Fruit fly (Drosophila melanogaster) whole organism, embryonic: Measurements from ENCODE around the gene CG5892.

Experiments
- B-H1 ChIP-seq: fragments of 200-800 bp; sonication (Bioruptor generic); IDR thresholded peaks from 3 replicates; pipeline ENCODE4 v1.3.6; 2022; ENCODE audit warnings: missing biosample characterization, missing genetic modification characterization
- BEAF-32 ChIP-seq: fragments of 200-800 bp; sonication (Bioruptor generic); optimal IDR thresholded peaks from 3 replicates; lab custom pipeline; 2017; ENCODE audit warnings: missing biosample characterization, missing genetic modification characterization, mild to moderate bottlenecking, moderate library complexity, missing genetic modification reagents
- Bteb2 ChIP-seq: fragments of 200-800 bp; sonication (Bioruptor generic); optimal IDR thresholded peaks from 2 replicates; lab custom pipeline; 2016; ENCODE audit warnings: missing biosample characterization, missing genetic modification characterization
- C15 ChIP-seq: fragments of 200-800 bp; sonication (Bioruptor generic); IDR thresholded peaks from 3 replicates; pipeline ENCODE4 v1.3.6; 2022; ENCODE audit warnings: missing biosample characterization, missing genetic modification characterization
- CG10366 ChIP-seq: fragments of 200-800 bp; sonication (Bioruptor generic); IDR thresholded peaks from 2 replicates; pipeline ENCODE4 v1.3.6; 2022; ENCODE audit warnings: missing biosample characterization, missing genetic modification characterization
- CG12769 ChIP-seq: fragments of 200-800 bp; sonication (Bioruptor generic); optimal IDR thresholded peaks from 2 replicates; lab custom pipeline; 2019; ENCODE audit warnings: missing biosample characterization, mild to moderate bottlenecking, missing genetic modification characterization, moderate library complexity
- CG13296 ChIP-seq: fragments of 200-800 bp; sonication (Bioruptor generic); optimal IDR thresholded peaks from 3 replicates; lab custom pipeline; 2018; ENCODE audit warnings: missing biosample characterization, mild to moderate bottlenecking, missing genetic modification characterization
- CG14441 ChIP-seq: fragments of 200-800 bp; sonication (Bioruptor generic); IDR thresholded peaks from 2 replicates; pipeline ENCODE4 v1.3.6; 2022; ENCODE audit warnings: missing biosample characterization, missing genetic modification characterization
- CG15073 ChIP-seq: fragments of 200-800 bp; sonication (Bioruptor generic); optimal IDR thresholded peaks from 2 replicates; lab custom pipeline; 2016; ENCODE audit warnings: missing biosample characterization, missing genetic modification characterization
- CG15269 ChIP-seq: fragments of 200-800 bp; sonication (Bioruptor generic); optimal IDR thresholded peaks from 2 replicates; lab custom pipeline; 2018; ENCODE audit warnings: missing biosample characterization, mild to moderate bottlenecking, missing genetic modification characterization, moderate library complexity
- CG15514 ChIP-seq: fragments of 200-800 bp; sonication (Bioruptor generic); optimal IDR thresholded peaks from 3 replicates; lab custom pipeline; 2017; ENCODE audit warnings: missing biosample characterization, missing genetic modification characterization, mild to moderate bottlenecking, moderate library complexity, missing genetic modification reagents
- CG16863 ChIP-seq: fragments of 200-800 bp; sonication (Bioruptor generic); optimal IDR thresholded peaks from 3 replicates; lab custom pipeline; 2016; ENCODE audit warnings: missing biosample characterization, missing genetic modification characterization
- CG1832 ChIP-seq: fragments of 200-800 bp; sonication (Bioruptor generic); optimal IDR thresholded peaks from 2 replicates; lab custom pipeline; 2017; ENCODE audit warnings: missing biosample characterization, mild to moderate bottlenecking, missing genetic modification characterization, inconsistent platforms
- CG18599 ChIP-seq: fragments of 200-800 bp; sonication (Bioruptor generic); optimal IDR thresholded peaks from 3 replicates; lab custom pipeline; 2017; ENCODE audit warnings: missing biosample characterization, missing genetic modification characterization, mild to moderate bottlenecking, moderate library complexity, missing genetic modification reagents
- CG2202 ChIP-seq: fragments of 200-800 bp; sonication (Bioruptor generic); optimal IDR thresholded peaks from 2 replicates; lab custom pipeline; 2018; ENCODE audit warnings: missing biosample characterization, mild to moderate bottlenecking, missing genetic modification characterization
- CG2875 ChIP-seq: fragments of 200-800 bp; sonication (Bioruptor generic); optimal IDR thresholded peaks from 2 replicates; lab custom pipeline; 2017; ENCODE audit warnings: missing biosample characterization, mild to moderate bottlenecking, missing genetic modification characterization, missing genetic modification reagents
- CG3995 ChIP-seq: fragments of 200-800 bp; sonication (Bioruptor generic); optimal IDR thresholded peaks from 3 replicates; lab custom pipeline; 2016; ENCODE audit warnings: missing biosample characterization, missing genetic modification characterization
- CG7963 ChIP-seq: fragments of 200-800 bp; sonication (Bioruptor generic); IDR thresholded peaks from 3 replicates; pipeline ENCODE4 v1.3.6; 2022; ENCODE audit warnings: missing biosample characterization, missing genetic modification characterization; ENCODE audit not compliant: partially characterized antibody
- CG8359 ChIP-seq: fragments of 200-800 bp; sonication (Bioruptor generic); optimal IDR thresholded peaks from 2 replicates; lab custom pipeline; 2017; ENCODE audit warnings: missing biosample characterization, mild to moderate bottlenecking, missing genetic modification characterization, borderline replicate concordance
- CG8924 ChIP-seq: fragments of 200-800 bp; optimal IDR thresholded peaks from 3 replicates; lab custom pipeline; 2019; ENCODE audit warnings: missing biosample characterization, mild to moderate bottlenecking, missing genetic modification characterization, moderate library complexity
- H15 ChIP-seq: fragments of 200-800 bp; sonication (Bioruptor generic); IDR thresholded peaks from 3 replicates; pipeline ENCODE4 v1.3.6; 2022; ENCODE audit warnings: missing biosample characterization, missing genetic modification characterization
- Hey ChIP-seq: fragments of 200-800 bp; sonication (Bioruptor generic); optimal IDR thresholded peaks from 3 replicates; lab custom pipeline; 2018; ENCODE audit warnings: missing biosample characterization, mild to moderate bottlenecking, missing genetic modification characterization
- HmgD ChIP-seq: fragments of 200-800 bp; sonication (Bioruptor generic); optimal IDR thresholded peaks from 3 replicates; lab custom pipeline; 2016; ENCODE audit warnings: missing biosample characterization, missing genetic modification characterization
- Kr ChIP-seq: fragments of 200-800 bp; sonication (Bioruptor generic); optimal IDR thresholded peaks from 2 replicates; lab custom pipeline; 2017; ENCODE audit warnings: missing biosample characterization, mild to moderate bottlenecking, missing genetic modification characterization
- Mes4 ChIP-seq: fragments of 200-800 bp; sonication (Bioruptor generic); optimal IDR thresholded peaks from 2 replicates; lab custom pipeline; 2016; ENCODE audit warnings: missing biosample characterization, missing genetic modification characterization
- Mrtf ChIP-seq: fragments of 200-800 bp; sonication (Bioruptor generic); IDR thresholded peaks from 3 replicates; pipeline ENCODE4 v1.3.6; 2022; ENCODE audit warnings: missing biosample characterization, missing genetic modification characterization
- NFAT ChIP-seq: fragments of 200-800 bp; sonication (Bioruptor generic); IDR thresholded peaks from 2 replicates; pipeline ENCODE4 v1.3.6; 2022; ENCODE audit warnings: missing biosample characterization, missing genetic modification characterization
- NK7.1 ChIP-seq: fragments of 200-800 bp; sonication (Bioruptor generic); optimal IDR thresholded peaks from 3 replicates; lab custom pipeline; 2016; ENCODE audit warnings: missing biosample characterization, missing genetic modification characterization
- Opbp ChIP-seq: fragments of 200-800 bp; sonication (Bioruptor generic); IDR thresholded peaks from 3 replicates; pipeline ENCODE4 v1.3.6; 2022; ENCODE audit warnings: missing biosample characterization, missing genetic modification characterization; ENCODE audit not compliant: partially characterized antibody
- Optix ChIP-seq: fragments of 200-800 bp; sonication (Bioruptor generic); IDR thresholded peaks from 3 replicates; pipeline ENCODE4 v1.3.6; 2022; ENCODE audit warnings: missing biosample characterization, missing genetic modification characterization
- Ravus ChIP-seq: fragments of 200-800 bp; sonication (Bioruptor generic); IDR thresholded peaks from 2 replicates; pipeline ENCODE4 v1.3.6; 2022; ENCODE audit warnings: missing biosample characterization, missing genetic modification characterization
- Sry-β ChIP-seq: fragments of 200-800 bp; sonication (Bioruptor generic); optimal IDR thresholded peaks from 2 replicates; lab custom pipeline; 2018; ENCODE audit warnings: missing biosample characterization, mild to moderate bottlenecking, missing genetic modification characterization, moderate library complexity
- TFAM ChIP-seq: fragments of 200-800 bp; sonication (Bioruptor generic); optimal IDR thresholded peaks from 2 replicates; lab custom pipeline; 2017; ENCODE audit warnings: missing biosample characterization, missing genetic modification characterization, inconsistent platforms
- az2 ChIP-seq: fragments of 200-800 bp; sonication (Bioruptor generic); optimal IDR thresholded peaks from 3 replicates; lab custom pipeline; 2016; ENCODE audit warnings: missing biosample characterization, missing genetic modification characterization
- btn ChIP-seq: fragments of 200-800 bp; sonication (Bioruptor generic); optimal IDR thresholded peaks from 2 replicates; lab custom pipeline; 2016; ENCODE audit warnings: missing biosample characterization, missing genetic modification characterization
- corto ChIP-seq: fragments of 200-800 bp; sonication (Bioruptor generic); optimal IDR thresholded peaks from 2 replicates; lab custom pipeline; 2016; ENCODE audit warnings: missing biosample characterization, mild to moderate bottlenecking, missing genetic modification characterization, moderate library complexity
- exex ChIP-seq: fragments of 200-800 bp; sonication (Bioruptor generic); optimal IDR thresholded peaks from 4 replicates; lab custom pipeline; 2018; ENCODE audit warnings: missing biosample characterization, mild to moderate bottlenecking, missing genetic modification characterization, moderate library complexity
- fd102C ChIP-seq: fragments of 200-800 bp; sonication (Bioruptor generic); optimal IDR thresholded peaks from 2 replicates; lab custom pipeline; 2018; ENCODE audit warnings: missing biosample characterization, mild to moderate bottlenecking, missing genetic modification characterization, moderate library complexity
- fd3F ChIP-seq: fragments of 200-800 bp; sonication (Bioruptor generic); optimal IDR thresholded peaks from 2 replicates; lab custom pipeline; 2018; ENCODE audit warnings: missing biosample characterization, mild to moderate bottlenecking, missing genetic modification characterization, moderate library complexity
- hkb ChIP-seq, 2 experiments: fragments of 200-800 bp in 1 of 2; fragments of >200 bp in 1 of 2; sonication (Bioruptor generic) in 1 of 2; IDR thresholded peaks in 1 of 2; optimal IDR thresholded peaks in 1 of 2; 2 replicates each; pipeline versions ENCODE4 v1.3.6 to Lab custom; 2017 to 2022; ENCODE audit warnings: missing biosample characterization in 1 of 2, missing genetic modification characterization in 1 of 2
- inv ChIP-seq: fragments of 200-800 bp; sonication (Bioruptor generic); IDR thresholded peaks from 2 replicates; pipeline ENCODE4 v1.3.6; 2022; ENCODE audit warnings: missing biosample characterization, missing genetic modification characterization; ENCODE audit not compliant: partially characterized antibody
- jing ChIP-seq: fragments of 200-800 bp; sonication (Bioruptor generic); optimal IDR thresholded peaks from 2 replicates; lab custom pipeline; 2018; ENCODE audit warnings: missing biosample characterization, mild to moderate bottlenecking, missing genetic modification characterization
- jumu ChIP-seq: fragments of 200-800 bp; sonication (Bioruptor generic); optimal IDR thresholded peaks from 3 replicates; lab custom pipeline; 2016; ENCODE audit warnings: missing biosample characterization, missing genetic modification characterization
- kah ChIP-seq: fragments of 200-800 bp; sonication (Bioruptor generic); optimal IDR thresholded peaks from 2 replicates; lab custom pipeline; 2018; ENCODE audit warnings: missing biosample characterization, mild to moderate bottlenecking, missing genetic modification characterization
- kni ChIP-seq: fragments of 200-800 bp; sonication (Bioruptor generic); optimal IDR thresholded peaks from 3 replicates; lab custom pipeline; 2017; ENCODE audit warnings: mild to moderate bottlenecking, missing biosample characterization, missing genetic modification reagents, missing genetic modification characterization
- lmd ChIP-seq: fragments of 200-800 bp; sonication (Bioruptor generic); IDR thresholded peaks from 2 replicates; pipeline ENCODE4 v1.3.6; 2022; ENCODE audit warnings: missing biosample characterization, missing genetic modification characterization
- scrt ChIP-seq: fragments of 200-800 bp; sonication (Bioruptor generic); optimal IDR thresholded peaks from 2 replicates; lab custom pipeline; 2018; ENCODE audit warnings: missing biosample characterization, mild to moderate bottlenecking, missing genetic modification characterization, moderate library complexity
- sisA ChIP-seq: fragments of 200-800 bp; sonication (Bioruptor generic); IDR thresholded peaks from 2 replicates; pipeline ENCODE4 v1.3.6; 2022; ENCODE audit warnings: missing biosample characterization, missing genetic modification characterization
- trem ChIP-seq: fragments of 200-800 bp; optimal IDR thresholded peaks from 3 replicates; lab custom pipeline; 2019; ENCODE audit warnings: missing biosample characterization, mild to moderate bottlenecking, missing genetic modification characterization, moderate library complexity
- wdn ChIP-seq: fragments of 200-800 bp; sonication (Bioruptor generic); IDR thresholded peaks from 2 replicates; pipeline ENCODE4 v1.3.6; 2022; ENCODE audit warnings: missing biosample characterization, missing genetic modification characterization

Gene CG5892

dm6 chr3R:21263177-21263576 is 20.8 kb downstream of the CG5892 start (continued):
- TF ChIP-seq CG3995 (GFP tag; lab: Kevin White, UChicago): no peak
- TF ChIP-seq CG10366 (GFP tag; lab: Robert Waterston, UW): no peak
- TF ChIP-seq CG15514 (GFP tag; lab: Kevin White, UChicago): peak; percentile 35
- TF ChIP-seq HmgD (GFP tag; lab: Kevin White, UChicago): no peak
- TF ChIP-seq hkb (optimal IDR thresholded peaks at IDR 0.05; lab: Kevin White, UChicago): no peak
- TF ChIP-seq hkb (GFP tag; IDR thresholded peaks at IDR 0.05; lab: Robert Waterston, UW): peak; percentile 56
- peak; percentile 25; the same call in 1 of the 3 replicates for TF ChIP-seq B-H1
- TF ChIP-seq CG8924 (tag; lab: Kevin White, UChicago): no peak
- TF ChIP-seq NFAT (GFP tag; lab: Robert Waterston, UW): 0 out of 2 replicates have a peak, but pooled peaks have one; percentile 27
- TF ChIP-seq Hey (tag; lab: Kevin White, UChicago): no peak
- peak; percentile 1 for TF ChIP-seq CG2202
- TF ChIP-seq sisA (GFP tag; lab: Robert Waterston, UW): no peak
- TF ChIP-seq Ravus (GFP tag; lab: Robert Waterston, UW): no peak
- no peak for TF ChIP-seq Bteb2 (GFP tag; lab: Kevin White, UChicago)
- no peak for TF ChIP-seq CG12769 (tag; lab: Kevin White, UChicago)
- TF ChIP-seq fd102C (GFP tag; lab: Kevin White, UChicago): no peak
- TF ChIP-seq inv (GFP tag; lab: Robert Waterston, UW): no peak
- TF ChIP-seq scrt: peak; percentile 15
- peak; percentile 54; the same call in 1 of the 2 replicates for TF ChIP-seq CG14441
- TF ChIP-seq CG2875: peak; percentile 50
- peak; percentile 27; the same call in 1 of the 2 replicates for TF ChIP-seq lmd (GFP tag; lab: Robert Waterston, UW)
- no peak for TF ChIP-seq kni (GFP tag; lab: Kevin White, UChicago)
- TF ChIP-seq exex (tag; lab: Kevin White, UChicago): no peak
- peak; percentile 22 for TF ChIP-seq fd3F (GFP tag; lab: Kevin White, UChicago)
- no peak for TF ChIP-seq CG7963 (GFP tag; lab: Robert Waterston, UW)
- no peak for TF ChIP-seq corto
- TF ChIP-seq Optix (GFP tag; lab: Robert Waterston, UW): peak; percentile 61; the same call in 2 of the 3 replicates
- TF ChIP-seq BEAF-32 (GFP tag; lab: Kevin White, UChicago): no peak
- TF ChIP-seq CG18599: peak; percentile 16
- TF ChIP-seq H15 (GFP tag; lab: Robert Waterston, UW): 0 out of 3 replicates have a peak, but pooled peaks have one; percentile 54
- 0 out of 3 replicates have a peak, but pooled peaks have one; percentile 6 for TF ChIP-seq Mrtf (GFP tag; lab: Robert Waterston, UW)
- TF ChIP-seq trem (tag; lab: Kevin White, UChicago): no peak
- TF ChIP-seq btn (GFP tag; lab: Kevin White, UChicago): no peak
- TF ChIP-seq TFAM (GFP tag; lab: Kevin White, UChicago): no peak
- TF ChIP-seq C15 (GFP tag; lab: Robert Waterston, UW): no peak
- TF ChIP-seq jing (GFP tag; lab: Kevin White, UChicago): no peak
- no peak for TF ChIP-seq kah (GFP tag; lab: Kevin White, UChicago)
- no peak for TF ChIP-seq az2 (GFP tag; lab: Kevin White, UChicago)
- no peak for TF ChIP-seq Sry-β (GFP tag; lab: Kevin White, UChicago)
- peak; percentile 7 for TF ChIP-seq CG13296 (GFP tag; lab: Kevin White, UChicago)
- TF ChIP-seq CG16863 (GFP tag; lab: Kevin White, UChicago): no peak
- no peak for TF ChIP-seq jumu (GFP tag; lab: Kevin White, UChicago)
- no peak for TF ChIP-seq Kr (GFP tag; lab: Kevin White, UChicago)
- no peak for TF ChIP-seq CG15073
- TF ChIP-seq CG8359 (GFP tag; lab: Kevin White, UChicago): no peak
- no peak for TF ChIP-seq Opbp (GFP tag; lab: Robert Waterston, UW)
- no peak for TF ChIP-seq CG1832 (GFP tag; lab: Kevin White, UChicago)
- no peak for TF ChIP-seq NK7.1 (GFP tag; lab: Kevin White, UChicago)
- TF ChIP-seq Mes4 (GFP tag; lab: Kevin White, UChicago): no peak
- no peak for TF ChIP-seq CG15269 (tag; lab: Kevin White, UChicago)
- TF ChIP-seq wdn (GFP tag; lab: Robert Waterston, UW): 0 out of 2 replicates have a peak, but pooled peaks have one; percentile 15
